Fruit fly (Drosophila melanogaster) whole organism, embryonic: ENCODE results near the gene Dad1.
A peak's percentile ranks its signal among the peaks of the same experiment; 100 is the strongest.

Source experiments
- Antp ChIP-seq: fragments of 200-800 bp; sonication (Bioruptor generic); optimal IDR thresholded peaks from 3 replicates; lab custom pipeline; 2016; ENCODE audit warnings: missing biosample characterization, missing genetic modification characterization
- Asciz ChIP-seq: fragments of 200-800 bp; sonication (Bioruptor generic); optimal IDR thresholded peaks from 2 replicates; lab custom pipeline; 2017; ENCODE audit warnings: missing biosample characterization, mild to moderate bottlenecking, missing genetic modification characterization, missing genetic modification reagents
- Atf-2 ChIP-seq: fragments of 200-800 bp; sonication (Bioruptor generic); optimal IDR thresholded peaks from 2 replicates; lab custom pipeline; 2016; ENCODE audit warnings: missing biosample characterization, missing genetic modification characterization
- Blimp-1 ChIP-seq: fragments of 200-800 bp; sonication (Bioruptor generic); optimal IDR thresholded peaks from 3 replicates; lab custom pipeline; 2018; ENCODE audit warnings: missing biosample characterization, missing genetic modification characterization, mild to moderate bottlenecking, moderate library complexity, missing genetic modification reagents
- C15 ChIP-seq: fragments of 200-800 bp; sonication (Bioruptor generic); IDR thresholded peaks from 3 replicates; pipeline ENCODE4 v1.3.6; 2022; ENCODE audit warnings: missing biosample characterization, missing genetic modification characterization
- CG10654 ChIP-seq: fragments of 200-800 bp; sonication (Bioruptor generic); optimal IDR thresholded peaks from 2 replicates; lab custom pipeline; 2016; ENCODE audit warnings: missing biosample characterization, missing genetic modification characterization
- CG11247 ChIP-seq: fragments of 200-800 bp; sonication (Bioruptor generic); IDR thresholded peaks from 2 replicates; pipeline ENCODE4 v1.3.6; 2022; ENCODE audit warnings: missing biosample characterization, missing genetic modification characterization
- CG11696 ChIP-seq: fragments of 200-800 bp; sonication (Bioruptor generic); IDR thresholded peaks from 2 replicates; pipeline ENCODE4 v1.3.6; 2022; ENCODE audit warnings: missing biosample characterization, missing genetic modification characterization
- CG12219 ChIP-seq: fragments of 200-800 bp; sonication (Bioruptor generic); optimal IDR thresholded peaks from 3 replicates; lab custom pipeline; 2018; ENCODE audit warnings: missing biosample characterization, mild to moderate bottlenecking, missing genetic modification characterization
- CG12744 ChIP-seq: fragments of 200-800 bp; sonication (Bioruptor generic); optimal IDR thresholded peaks from 2 replicates; lab custom pipeline; 2016; ENCODE audit warnings: missing biosample characterization, missing genetic modification characterization
- CG13123 ChIP-seq: fragments of 200-800 bp; sonication (Bioruptor generic); optimal IDR thresholded peaks from 2 replicates; lab custom pipeline; 2016; ENCODE audit warnings: missing biosample characterization, missing genetic modification characterization
- CG13775 ChIP-seq: fragments of 200-800 bp; sonication (Bioruptor generic); optimal IDR thresholded peaks from 3 replicates; lab custom pipeline; 2017; ENCODE audit warnings: missing biosample characterization, mild to moderate bottlenecking, missing genetic modification characterization
- CG15601 ChIP-seq: fragments of 200-800 bp; sonication (Bioruptor generic); optimal IDR thresholded peaks from 3 replicates; lab custom pipeline; 2019; ENCODE audit warnings: missing biosample characterization, mild to moderate bottlenecking, missing genetic modification characterization, moderate library complexity
- CG17568 ChIP-seq: fragments of 200-800 bp; sonication (Bioruptor generic); optimal IDR thresholded peaks from 2 replicates; lab custom pipeline; 2018; ENCODE audit warnings: missing biosample characterization, mild to moderate bottlenecking, missing genetic modification characterization, moderate library complexity
- CG18764 ChIP-seq: fragments of 200-800 bp; sonication (Bioruptor generic); optimal IDR thresholded peaks from 3 replicates; lab custom pipeline; 2016; ENCODE audit warnings: missing biosample characterization, missing genetic modification characterization
- CG2116 ChIP-seq: fragments of 200-800 bp; sonication (Bioruptor generic); optimal IDR thresholded peaks from 3 replicates; lab custom pipeline; 2018; ENCODE audit warnings: missing biosample characterization, mild to moderate bottlenecking, missing genetic modification characterization
- CG2120 ChIP-seq: fragments of 200-800 bp; sonication (Bioruptor generic); optimal IDR thresholded peaks from 3 replicates; lab custom pipeline; 2016; ENCODE audit warnings: missing biosample characterization, missing genetic modification characterization
- CG2712 ChIP-seq: fragments of 200-800 bp; optimal IDR thresholded peaks from 3 replicates; lab custom pipeline; 2019; ENCODE audit warnings: missing biosample characterization, mild to moderate bottlenecking, missing genetic modification characterization, moderate library complexity
- CG2889 ChIP-seq: fragments of 200-800 bp; sonication (Bioruptor generic); IDR thresholded peaks from 3 replicates; pipeline ENCODE4 v1.3.6; 2022; ENCODE audit warnings: missing biosample characterization, missing genetic modification characterization
- CG30403 ChIP-seq: fragments of 200-800 bp; sonication (Bioruptor generic); optimal IDR thresholded peaks from 3 replicates; lab custom pipeline; 2016; ENCODE audit warnings: missing biosample characterization, missing genetic modification characterization
- CG32772 ChIP-seq: fragments of 200-800 bp; sonication (Bioruptor generic); IDR thresholded peaks from 2 replicates; pipeline ENCODE4 v1.3.6; 2022; ENCODE audit warnings: missing biosample characterization, missing genetic modification characterization
- CG4617 ChIP-seq: fragments of 200-800 bp; sonication (Bioruptor generic); optimal IDR thresholded peaks from 3 replicates; lab custom pipeline; 2016; ENCODE audit warnings: missing biosample characterization, missing genetic modification characterization, borderline replicate concordance
- CG4730 ChIP-seq: fragments of 200-800 bp; sonication (Bioruptor generic); IDR thresholded peaks from 2 replicates; pipeline ENCODE4 v1.3.6; 2022; ENCODE audit warnings: missing biosample characterization, missing genetic modification characterization
- CTCF ChIP-seq: fragments of 200-800 bp; sonication (Bioruptor generic); optimal IDR thresholded peaks from 2 replicates; lab custom pipeline; 2017; ENCODE audit warnings: missing biosample characterization, mild to moderate bottlenecking, missing genetic modification characterization, moderate library complexity
- CkIIα-i1 ChIP-seq: fragments of 200-800 bp; sonication (Bioruptor generic); IDR thresholded peaks from 2 replicates; pipeline ENCODE4 v1.3.6; 2022; ENCODE audit warnings: missing biosample characterization, missing genetic modification characterization
- CrebB ChIP-seq: fragments of 200-800 bp; sonication (Bioruptor generic); optimal IDR thresholded peaks from 3 replicates; lab custom pipeline; 2018; ENCODE audit warnings: missing biosample characterization, mild to moderate bottlenecking, missing genetic modification characterization
- D19B ChIP-seq: fragments of 200-800 bp; sonication (Bioruptor generic); optimal IDR thresholded peaks from 2 replicates; lab custom pipeline; 2017; ENCODE audit warnings: missing biosample characterization, mild to moderate bottlenecking, missing genetic modification characterization
- Dek ChIP-seq: fragments of 200-800 bp; sonication (Bioruptor generic); optimal IDR thresholded peaks from 3 replicates; lab custom pipeline; 2019; ENCODE audit warnings: missing biosample characterization, mild to moderate bottlenecking, missing genetic modification characterization, moderate library complexity
- Dref ChIP-seq: fragments of 200-800 bp; sonication (Bioruptor generic); IDR thresholded peaks from 2 replicates; pipeline ENCODE4 v1.3.6; 2022; ENCODE audit warnings: missing biosample characterization, missing genetic modification characterization
- Ets65A ChIP-seq: fragments of 200-800 bp; sonication (Bioruptor generic); peaks from one replicate; lab custom pipeline; 2016; ENCODE audit warnings: missing biosample characterization, missing genetic modification characterization
- Hand ChIP-seq: fragments of 200-800 bp; sonication (Bioruptor generic); optimal IDR thresholded peaks from 2 replicates; lab custom pipeline; 2017; ENCODE audit warnings: mild to moderate bottlenecking, missing biosample characterization, missing genetic modification reagents, missing genetic modification characterization
- Hmr ChIP-seq: fragments of 200-800 bp; sonication (Bioruptor generic); optimal IDR thresholded peaks from 3 replicates; lab custom pipeline; 2017; ENCODE audit warnings: mild to moderate bottlenecking, missing biosample characterization, missing genetic modification reagents, missing genetic modification characterization
- Mes4 ChIP-seq: fragments of 200-800 bp; sonication (Bioruptor generic); optimal IDR thresholded peaks from 2 replicates; lab custom pipeline; 2016; ENCODE audit warnings: missing biosample characterization, missing genetic modification characterization
- NfI ChIP-seq: fragments of 200-800 bp; sonication (Bioruptor generic); optimal IDR thresholded peaks from 3 replicates; lab custom pipeline; 2018; ENCODE audit warnings: missing biosample characterization, mild to moderate bottlenecking, missing genetic modification characterization, moderate library complexity
- Ptx1 ChIP-seq: fragments of 200-800 bp; sonication (Bioruptor generic); IDR thresholded peaks from 2 replicates; pipeline ENCODE4 v1.3.6; 2022; ENCODE audit warnings: missing biosample characterization, missing genetic modification characterization
- Sin3A ChIP-seq: fragments of >200 bp; optimal IDR thresholded peaks from 2 replicates; lab custom pipeline; 2018
- Spps ChIP-seq: fragments of 200-800 bp; sonication (Bioruptor generic); optimal IDR thresholded peaks from 2 replicates; lab custom pipeline; 2018; ENCODE audit warnings: missing biosample characterization, mild to moderate bottlenecking, missing genetic modification characterization
- ac ChIP-seq: fragments of 200-800 bp; sonication (Bioruptor generic); optimal IDR thresholded peaks from 3 replicates; lab custom pipeline; 2017; ENCODE audit warnings: missing biosample characterization, mild to moderate bottlenecking, missing genetic modification characterization
- chinmo ChIP-seq: fragments of 200-800 bp; sonication (Bioruptor generic); IDR thresholded peaks from 4 replicates; pipeline ENCODE4 v1.3.6; 2022; ENCODE audit warnings: missing biosample characterization, missing genetic modification characterization; ENCODE audit not compliant: partially characterized antibody
- fu2 ChIP-seq: fragments of 200-800 bp; sonication (Bioruptor generic); optimal IDR thresholded peaks from 2 replicates; lab custom pipeline; 2016; ENCODE audit warnings: missing biosample characterization, missing genetic modification characterization
- gfzf ChIP-seq: fragments of 200-800 bp; sonication (Bioruptor generic); optimal IDR thresholded peaks from 2 replicates; lab custom pipeline; 2016; ENCODE audit warnings: missing biosample characterization, mild to moderate bottlenecking, missing genetic modification characterization, moderate library complexity
- her ChIP-seq: fragments of 200-800 bp; sonication (Bioruptor generic); optimal IDR thresholded peaks from 2 replicates; lab custom pipeline; 2016; ENCODE audit warnings: missing biosample characterization, missing genetic modification characterization
- insv ChIP-seq, 2 experiments: fragments of 200-800 bp; sonication (Bioruptor generic); optimal IDR thresholded peaks; 3 replicates each; lab custom pipeline; 2016 to 2018; ENCODE audit warnings: missing biosample characterization in 2 of 2, missing genetic modification characterization in 2 of 2
- jing ChIP-seq: fragments of 200-800 bp; sonication (Bioruptor generic); optimal IDR thresholded peaks from 2 replicates; lab custom pipeline; 2018; ENCODE audit warnings: missing biosample characterization, mild to moderate bottlenecking, missing genetic modification characterization
- odd ChIP-seq: fragments of 200-800 bp; sonication (Bioruptor generic); optimal IDR thresholded peaks from 2 replicates; lab custom pipeline; 2017; ENCODE audit warnings: missing biosample characterization, mild to moderate bottlenecking, missing genetic modification characterization
- ranshi ChIP-seq: fragments of 200-800 bp; sonication (Bioruptor generic); IDR thresholded peaks from 2 replicates; pipeline ENCODE4 v1.3.6; 2022; ENCODE audit warnings: missing biosample characterization, missing genetic modification characterization
- row ChIP-seq: fragments of 200-800 bp; sonication (Bioruptor generic); IDR thresholded peaks from 3 replicates; pipeline ENCODE4 v1.3.6; 2022; ENCODE audit warnings: missing biosample characterization, missing genetic modification characterization
- sens-2 ChIP-seq: fragments of 200-800 bp; sonication (Bioruptor generic); IDR thresholded peaks from 2 replicates; pipeline ENCODE4 v1.3.6; 2022; ENCODE audit warnings: missing biosample characterization, missing genetic modification characterization
- seq ChIP-seq: fragments of 200-800 bp; sonication (Bioruptor generic); IDR thresholded peaks from 2 replicates; pipeline ENCODE4 v1.3.6; 2022; ENCODE audit warnings: missing biosample characterization, missing genetic modification characterization
- sob ChIP-seq: fragments of 200-800 bp; sonication (Bioruptor generic); IDR thresholded peaks from 2 replicates; pipeline ENCODE4 v1.3.6; 2022; ENCODE audit warnings: missing biosample characterization, missing genetic modification characterization
- sr ChIP-seq: fragments of 200-800 bp; sonication (Bioruptor generic); IDR thresholded peaks from 3 replicates; pipeline ENCODE4 v1.3.6; 2022; ENCODE audit warnings: missing biosample characterization, missing genetic modification characterization
- wdn ChIP-seq: fragments of 200-800 bp; sonication (Bioruptor generic); IDR thresholded peaks from 2 replicates; pipeline ENCODE4 v1.3.6; 2022; ENCODE audit warnings: missing biosample characterization, missing genetic modification characterization
- zf30C ChIP-seq: fragments of 200-800 bp; sonication (Bioruptor generic); optimal IDR thresholded peaks from 3 replicates; lab custom pipeline; 2018; ENCODE audit warnings: missing biosample characterization, mild to moderate bottlenecking, missing genetic modification characterization

Gene Dad1

DNA sequence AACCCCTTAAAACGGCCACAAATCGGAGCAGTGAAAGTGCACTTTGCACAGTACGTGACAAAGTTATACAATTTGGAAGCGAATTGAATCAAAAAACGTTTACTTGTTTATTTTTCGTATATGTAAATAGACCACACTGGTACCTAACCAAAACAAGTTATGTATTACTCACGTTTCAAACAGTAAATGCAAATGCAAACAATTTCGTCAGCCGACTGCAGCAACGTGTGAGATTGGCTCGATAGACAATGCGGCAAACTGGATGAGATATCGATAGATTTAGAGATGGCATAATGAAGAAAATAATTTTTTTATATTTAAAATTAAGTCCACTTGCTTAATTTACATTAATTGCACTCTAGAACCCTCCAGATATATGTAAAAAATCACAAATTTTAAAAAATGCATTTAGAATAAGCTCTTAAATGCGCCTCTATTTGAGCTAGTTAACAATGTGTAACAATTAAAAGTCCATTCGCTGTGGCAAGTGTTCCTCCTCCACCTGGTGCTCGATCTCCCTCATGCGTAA lies 2.4 kb downstream of the Dad1 start, which contains the start of gene AlaRS (continued):
- no peak for TF ChIP-seq CkIIα-i1
- TF ChIP-seq Hmr (GFP tag; lab: Kevin White, UChicago): peak; percentile 30
- no peak for TF ChIP-seq Mes4 (GFP tag; lab: Kevin White, UChicago)
- TF ChIP-seq CG11247 (GFP tag; lab: Robert Waterston, UW): no peak
- TF ChIP-seq CG10654 (GFP tag; lab: Kevin White, UChicago): peak; percentile 6
- TF ChIP-seq Ptx1 (GFP tag; lab: Robert Waterston, UW): 0 out of 2 replicates have a peak, but pooled peaks have one; percentile 7
- TF ChIP-seq ranshi (GFP tag; lab: Robert Waterston, UW): no peak
- TF ChIP-seq ac (GFP tag; lab: Kevin White, UChicago): no peak
- no peak for TF ChIP-seq CG11696
- TF ChIP-seq CG2120 (GFP tag; lab: Kevin White, UChicago): peak; percentile 66
- peak; percentile 16 for TF ChIP-seq CG15601
- TF ChIP-seq Dek (tag; lab: Kevin White, UChicago): no peak
- TF ChIP-seq Atf-2 (GFP tag; lab: Kevin White, UChicago): no peak
- peak; percentile 29 for TF ChIP-seq CG17568 (GFP tag; lab: Kevin White, UChicago)
- no peak for TF ChIP-seq seq (GFP tag; lab: Robert Waterston, UW)
- TF ChIP-seq sr (GFP tag; lab: Robert Waterston, UW): no peak
- TF ChIP-seq Spps (tag; lab: Kevin White, UChicago): peak; percentile 23
- TF ChIP-seq Antp (GFP tag; lab: Kevin White, UChicago): no peak
- peak; percentile 47 for TF ChIP-seq CG4617 (GFP tag; lab: Kevin White, UChicago)
- peak; percentile 3 for TF ChIP-seq CG12219
- no peak for TF ChIP-seq CrebB
- TF ChIP-seq C15 (GFP tag; lab: Robert Waterston, UW): no peak
- no peak for TF ChIP-seq insv (GFP tag; optimal IDR thresholded peaks at IDR 0.05; lab: Kevin White, UChicago)
- no peak for TF ChIP-seq zf30C (GFP tag; lab: Kevin White, UChicago)
- TF ChIP-seq CG12744 (GFP tag; lab: Kevin White, UChicago): no peak
- TF ChIP-seq sob (GFP tag; lab: Robert Waterston, UW): no peak; the same call in 1 of the 2 replicates
- peak; percentile 3 for TF ChIP-seq Sin3A (lab: Kevin White, UChicago)
- TF ChIP-seq CG2116 (GFP tag; lab: Kevin White, UChicago): peak; percentile 81
- TF ChIP-seq CG13123 (GFP tag; lab: Kevin White, UChicago): no peak
- peak; percentile 54 for TF ChIP-seq Blimp-1 (GFP tag; lab: Kevin White, UChicago)
- peak; percentile 83; the same call in 2 of the 4 replicates for TF ChIP-seq chinmo
- no peak for TF ChIP-seq Ets65A (GFP tag; lab: Kevin White, UChicago)
- peak; percentile 4 for TF ChIP-seq NfI (GFP tag; lab: Kevin White, UChicago)
- no peak for TF ChIP-seq CG4730
- peak; percentile 68 for TF ChIP-seq Dref
- no peak for TF ChIP-seq jing (GFP tag; lab: Kevin White, UChicago)
- TF ChIP-seq odd (GFP tag; lab: Kevin White, UChicago): peak; percentile 27
- no peak for TF ChIP-seq D19B (GFP tag; lab: Kevin White, UChicago)
- TF ChIP-seq row (GFP tag; lab: Robert Waterston, UW): peak; percentile 79
- no peak for TF ChIP-seq Hand (GFP tag; lab: Kevin White, UChicago)
- no peak for TF ChIP-seq CG2889 (GFP tag; lab: Robert Waterston, UW)
- no peak for TF ChIP-seq fu2 (GFP tag; lab: Kevin White, UChicago)
- TF ChIP-seq CTCF (GFP tag; lab: Kevin White, UChicago): no peak
- TF ChIP-seq sens-2 (GFP tag; lab: Robert Waterston, UW): no peak
- TF ChIP-seq CG18764 (GFP tag; lab: Kevin White, UChicago): peak; percentile 7
- no peak for TF ChIP-seq wdn (GFP tag; lab: Robert Waterston, UW)
- peak; percentile 61 for TF ChIP-seq CG2712 (tag; lab: Kevin White, UChicago)
- TF ChIP-seq her (GFP tag; lab: Kevin White, UChicago): no peak
- no peak for TF ChIP-seq gfzf (GFP tag; lab: Kevin White, UChicago)
- TF ChIP-seq CG13775 (GFP tag; lab: Kevin White, UChicago): peak; percentile 44
- peak; percentile 16 for TF ChIP-seq Asciz (GFP tag; lab: Kevin White, UChicago)
- peak; percentile 58 for TF ChIP-seq CG30403 (GFP tag; lab: Kevin White, UChicago)
- no peak for TF ChIP-seq CG32772 (GFP tag; lab: Robert Waterston, UW)
